Worm (Caenorhabditis elegans) whole organism, L4 larva: ENCODE measurements around the gene srw-57.

Experiments used
- R02D3.7 ChIP-seq: fragments of 150-350 bp; sonication (generic microtip); optimal IDR thresholded peaks from 3 replicates; lab custom pipeline; 2014; ENCODE audit warnings: missing biosample characterization, missing genetic modification characterization
- dve-1 ChIP-seq: sonication (generic microtip); optimal IDR thresholded peaks from 2 replicates; lab custom pipeline; 2017; ENCODE audit warnings: antibody characterized with exemption, mild to moderate bottlenecking, missing genetic modification characterization, missing compliant biosample characterization; ENCODE audit not compliant: insufficient read depth
- lin-15B ChIP-seq: fragments of 150-350 bp; sonication (generic microtip); optimal IDR thresholded peaks from 3 replicates; lab custom pipeline; 2014; ENCODE audit warnings: missing biosample characterization, missing genetic modification characterization
- madf-5 ChIP-seq, 2 experiments: fragments of 200-800 bp; sonication (Bioruptor generic); IDR thresholded peaks; 2 replicates each; pipeline ENCODE4 v1.3.6; 2022; ENCODE audit warnings: missing compliant biosample characterization in 2 of 2, missing genetic modification characterization in 2 of 2
- mdt-29 ChIP-seq: fragments of 200-800 bp; sonication (Bioruptor generic); IDR thresholded peaks from 2 replicates; pipeline ENCODE4 v1.3.6; 2022; ENCODE audit warnings: missing genetic modification reagents, missing genetic modification characterization, missing compliant biosample characterization
- mep-1 ChIP-seq: fragments of 150-350 bp; sonication (generic microtip); optimal IDR thresholded peaks from 3 replicates; lab custom pipeline; 2014; ENCODE audit warnings: missing biosample characterization, missing genetic modification characterization
- nhr-237 ChIP-seq: sonication (generic microtip); optimal IDR thresholded peaks from 2 replicates; lab custom pipeline; 2017; ENCODE audit warnings: missing biosample characterization, missing genetic modification characterization
- nhr-25 ChIP-seq: sonication (generic microtip); optimal IDR thresholded peaks from 2 replicates; lab custom pipeline; 2017; ENCODE audit warnings: missing genetic modification characterization, mild to moderate bottlenecking, missing compliant biosample characterization, antibody characterized with exemption, moderate library complexity, borderline replicate concordance; ENCODE audit not compliant: insufficient read depth
- snpc-4 ChIP-seq: fragments of 150-350 bp; optimal IDR thresholded peaks from 2 replicates; lab custom pipeline; 2014; ENCODE audit warnings: missing biosample characterization, missing genetic modification characterization

DNA sequence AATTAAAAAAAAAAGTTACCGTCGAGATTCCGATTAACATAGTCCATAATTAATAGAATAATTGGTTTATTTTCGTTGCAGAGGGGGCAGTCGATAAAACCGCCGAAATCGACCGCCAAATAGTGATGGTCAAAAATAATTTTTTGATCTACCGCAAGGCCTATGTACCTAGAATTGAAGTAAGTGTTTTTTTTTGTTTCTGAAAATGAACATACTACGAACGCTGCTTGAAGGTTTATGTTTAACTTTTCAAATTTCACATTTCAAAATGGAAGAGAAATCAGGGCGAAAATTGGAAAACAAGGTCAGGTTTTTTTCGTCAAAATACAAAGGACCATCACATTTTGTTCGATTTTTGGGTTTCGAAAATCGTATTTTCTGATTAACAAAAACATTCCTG lies 26.5 kb downstream of the srw-57 start, which contains the start of gene pzf-1:
- TF ChIP-seq R02D3.7 (tag; lab: Kevin White, UChicago) (no peak), dve-1 (tag; lab: Kevin White, UChicago) (no peak), mdt-29 (GFP tag; lab: Robert Waterston, UW) (no peak), snpc-4 (tag; lab: Kevin White, UChicago) (no peak), madf-5 (GFP tag; IDR thresholded peaks at IDR 0.05; lab: Robert Waterston, UW) (no peak), lin-15B (no peak), mep-1 (tag; lab: Kevin White, UChicago) (no peak), nhr-237 (no peak), nhr-25 (tag; lab: Kevin White, UChicago) (no peak)
